Fruit fly (Drosophila melanogaster) whole organism, embryonic: Measurements from ENCODE around the gene CG46397.

Experiments used
- Bteb2 ChIP-seq: fragments of 200-800 bp; sonication (Bioruptor generic); optimal IDR thresholded peaks from 2 replicates; lab custom pipeline; 2016; ENCODE audit warnings: missing biosample characterization, missing genetic modification characterization
- CG10654 ChIP-seq: fragments of 200-800 bp; sonication (Bioruptor generic); optimal IDR thresholded peaks from 2 replicates; lab custom pipeline; 2016; ENCODE audit warnings: missing biosample characterization, missing genetic modification characterization
- CG11398 ChIP-seq: fragments of 200-800 bp; sonication (Bioruptor generic); optimal IDR thresholded peaks from 2 replicates; lab custom pipeline; 2016; ENCODE audit warnings: missing biosample characterization, missing genetic modification characterization
- CG15073 ChIP-seq: fragments of 200-800 bp; sonication (Bioruptor generic); optimal IDR thresholded peaks from 2 replicates; lab custom pipeline; 2016; ENCODE audit warnings: missing biosample characterization, missing genetic modification characterization
- CG1529 ChIP-seq: fragments of 200-800 bp; sonication (Bioruptor generic); optimal IDR thresholded peaks from 3 replicates; lab custom pipeline; 2018; ENCODE audit warnings: missing biosample characterization, missing genetic modification characterization
- CG16779 ChIP-seq: fragments of 200-800 bp; sonication (Bioruptor generic); IDR thresholded peaks from 2 replicates; pipeline ENCODE4 v1.3.6; 2022; ENCODE audit warnings: missing biosample characterization, missing genetic modification characterization
- CG17385 ChIP-seq: fragments of 200-800 bp; sonication (Bioruptor generic); optimal IDR thresholded peaks from 3 replicates; lab custom pipeline; 2018; ENCODE audit warnings: missing biosample characterization, mild to moderate bottlenecking, missing genetic modification characterization
- CG18619 ChIP-seq: fragments of 200-800 bp; sonication (Bioruptor generic); optimal IDR thresholded peaks from 3 replicates; lab custom pipeline; 2017; ENCODE audit warnings: missing biosample characterization, mild to moderate bottlenecking, missing genetic modification characterization
- CG2678 ChIP-seq: fragments of 200-800 bp; sonication (Bioruptor generic); optimal IDR thresholded peaks from 3 replicates; lab custom pipeline; 2019; ENCODE audit warnings: missing biosample characterization, mild to moderate bottlenecking, missing genetic modification characterization, moderate library complexity
- CG32767 ChIP-seq: fragments of 200-800 bp; sonication (Bioruptor generic); IDR thresholded peaks from 2 replicates; pipeline ENCODE4 v1.3.6; 2022; ENCODE audit warnings: missing biosample characterization, missing genetic modification characterization
- CG32772 ChIP-seq: fragments of 200-800 bp; sonication (Bioruptor generic); IDR thresholded peaks from 2 replicates; pipeline ENCODE4 v1.3.6; 2022; ENCODE audit warnings: missing biosample characterization, missing genetic modification characterization
- CG33557 ChIP-seq: fragments of 200-800 bp; sonication (Bioruptor generic); optimal IDR thresholded peaks from 2 replicates; lab custom pipeline; 2019; ENCODE audit warnings: missing biosample characterization, mild to moderate bottlenecking, missing genetic modification characterization, moderate library complexity
- CG4328 ChIP-seq: fragments of 200-800 bp; sonication (Bioruptor generic); optimal IDR thresholded peaks from 3 replicates; lab custom pipeline; 2017; ENCODE audit warnings: missing biosample characterization, missing genetic modification reagents, missing genetic modification characterization
- CG4730 ChIP-seq: fragments of 200-800 bp; sonication (Bioruptor generic); IDR thresholded peaks from 2 replicates; pipeline ENCODE4 v1.3.6; 2022; ENCODE audit warnings: missing biosample characterization, missing genetic modification characterization
- CG6254 ChIP-seq: fragments of 200-800 bp; sonication (Bioruptor generic); optimal IDR thresholded peaks from 3 replicates; lab custom pipeline; 2017; ENCODE audit warnings: mild to moderate bottlenecking, missing biosample characterization, missing genetic modification reagents, missing genetic modification characterization
- CG7928 ChIP-seq: fragments of 200-800 bp; sonication (Bioruptor generic); optimal IDR thresholded peaks from 2 replicates; lab custom pipeline; 2017; ENCODE audit warnings: missing biosample characterization, mild to moderate bottlenecking, missing genetic modification characterization
- CG8281 ChIP-seq: fragments of 200-800 bp; sonication (Bioruptor generic); optimal IDR thresholded peaks from 2 replicates; lab custom pipeline; 2018; ENCODE audit warnings: missing biosample characterization, mild to moderate bottlenecking, missing genetic modification characterization, moderate library complexity
- CHES-1-like ChIP-seq: fragments of 200-800 bp; sonication (Bioruptor generic); optimal IDR thresholded peaks from 2 replicates; lab custom pipeline; 2016; ENCODE audit warnings: missing biosample characterization, missing genetic modification characterization
- CTCF ChIP-seq: fragments of 200-800 bp; sonication (Bioruptor generic); optimal IDR thresholded peaks from 2 replicates; lab custom pipeline; 2017; ENCODE audit warnings: missing biosample characterization, mild to moderate bottlenecking, missing genetic modification characterization, moderate library complexity
- Deaf1 ChIP-seq: fragments of 200-800 bp; optimal IDR thresholded peaks from 3 replicates; lab custom pipeline; 2019; ENCODE audit warnings: missing biosample characterization, mild to moderate bottlenecking, missing genetic modification characterization, moderate library complexity
- Dek ChIP-seq: fragments of 200-800 bp; sonication (Bioruptor generic); optimal IDR thresholded peaks from 3 replicates; lab custom pipeline; 2019; ENCODE audit warnings: missing biosample characterization, mild to moderate bottlenecking, missing genetic modification characterization, moderate library complexity
- E2f1 ChIP-seq: fragments of 200-800 bp; sonication (Bioruptor generic); IDR thresholded peaks from 2 replicates; pipeline ENCODE4 v1.3.6; 2022; ENCODE audit warnings: missing biosample characterization, missing genetic modification characterization
- ERR ChIP-seq: fragments of 200-800 bp; sonication (Bioruptor generic); optimal IDR thresholded peaks from 2 replicates; lab custom pipeline; 2016; ENCODE audit warnings: missing biosample characterization, missing genetic modification characterization
- GATAe ChIP-seq: fragments of 200-800 bp; sonication (Bioruptor generic); conservative IDR thresholded peaks from 2 replicates; pipeline ENCODE4 v1.3.6; 2022; ENCODE audit warnings: missing biosample characterization, missing genetic modification characterization
- HLH3B ChIP-seq: fragments of 200-800 bp; sonication (Bioruptor generic); IDR thresholded peaks from 2 replicates; pipeline ENCODE4 v1.3.6; 2022; ENCODE audit warnings: missing biosample characterization, missing genetic modification characterization
- Hey ChIP-seq: fragments of 200-800 bp; sonication (Bioruptor generic); optimal IDR thresholded peaks from 3 replicates; lab custom pipeline; 2018; ENCODE audit warnings: missing biosample characterization, mild to moderate bottlenecking, missing genetic modification characterization
- HmgZ ChIP-seq: fragments of 200-800 bp; sonication (Bioruptor generic); optimal IDR thresholded peaks from 2 replicates; lab custom pipeline; 2018; ENCODE audit warnings: missing biosample characterization, mild to moderate bottlenecking, missing genetic modification characterization
- Kr ChIP-seq: fragments of 200-800 bp; sonication (Bioruptor generic); optimal IDR thresholded peaks from 2 replicates; lab custom pipeline; 2017; ENCODE audit warnings: missing biosample characterization, mild to moderate bottlenecking, missing genetic modification characterization
- Myb ChIP-seq: fragments of 200-800 bp; sonication (Bioruptor generic); optimal IDR thresholded peaks from 2 replicates; lab custom pipeline; 2016; ENCODE audit warnings: missing biosample characterization, missing genetic modification characterization
- NC2β ChIP-seq: fragments of 200-800 bp; sonication (Bioruptor generic); optimal IDR thresholded peaks from 2 replicates; lab custom pipeline; 2016; ENCODE audit warnings: missing biosample characterization, missing genetic modification characterization
- Side ChIP-seq: fragments of 200-800 bp; sonication (Bioruptor generic); optimal IDR thresholded peaks from 2 replicates; lab custom pipeline; 2016; ENCODE audit warnings: missing biosample characterization, missing genetic modification characterization
- Trl ChIP-seq, 3 experiments: fragments of >200 bp in 2 of 3; fragments of 200-800 bp in 1 of 3; sonication (Bioruptor generic) in 1 of 3; optimal IDR thresholded peaks; 2 replicates in 1 of 3; 3 replicates in 2 of 3; lab custom pipeline; 2016 to 2017; ENCODE audit warnings: missing biosample characterization in 1 of 3, missing genetic modification characterization in 1 of 3
- Vsx1 ChIP-seq: fragments of 200-800 bp; sonication (Bioruptor generic); optimal IDR thresholded peaks from 2 replicates; lab custom pipeline; 2017; ENCODE audit warnings: missing biosample characterization, mild to moderate bottlenecking, missing genetic modification characterization, missing genetic modification reagents
- az2 ChIP-seq: fragments of 200-800 bp; sonication (Bioruptor generic); optimal IDR thresholded peaks from 3 replicates; lab custom pipeline; 2016; ENCODE audit warnings: missing biosample characterization, missing genetic modification characterization
- bcd ChIP-seq: fragments of 200-800 bp; sonication (Bioruptor generic); optimal IDR thresholded peaks from 2 replicates; lab custom pipeline; 2017; ENCODE audit warnings: missing biosample characterization, mild to moderate bottlenecking, missing genetic modification characterization
- bigmax ChIP-seq: fragments of 200-800 bp; sonication (Bioruptor generic); optimal IDR thresholded peaks from 2 replicates; lab custom pipeline; 2018; ENCODE audit warnings: missing biosample characterization, mild to moderate bottlenecking, missing genetic modification characterization
- caup ChIP-seq: fragments of 200-800 bp; sonication (Bioruptor generic); optimal IDR thresholded peaks from 3 replicates; lab custom pipeline; 2017; ENCODE audit warnings: missing biosample characterization, mild to moderate bottlenecking, missing genetic modification characterization, moderate library complexity; ENCODE audit not compliant: severe bottlenecking
- disco-r ChIP-seq: fragments of 200-800 bp; sonication (Bioruptor generic); optimal IDR thresholded peaks from 2 replicates; lab custom pipeline; 2016; ENCODE audit warnings: missing biosample characterization, missing genetic modification characterization
- esg ChIP-seq: fragments of 200-800 bp; sonication (Bioruptor generic); conservative IDR thresholded peaks from 2 replicates; pipeline ENCODE4 v1.3.6; 2022; ENCODE audit warnings: missing biosample characterization, missing genetic modification characterization
- fu2 ChIP-seq: fragments of 200-800 bp; sonication (Bioruptor generic); optimal IDR thresholded peaks from 2 replicates; lab custom pipeline; 2016; ENCODE audit warnings: missing biosample characterization, missing genetic modification characterization
- gfzf ChIP-seq: fragments of 200-800 bp; sonication (Bioruptor generic); optimal IDR thresholded peaks from 2 replicates; lab custom pipeline; 2016; ENCODE audit warnings: missing biosample characterization, mild to moderate bottlenecking, missing genetic modification characterization, moderate library complexity
- gro ChIP-seq: fragments of 200-800 bp; sonication (Bioruptor generic); optimal IDR thresholded peaks from 2 replicates; lab custom pipeline; 2016; ENCODE audit warnings: missing biosample characterization, missing genetic modification characterization
- nom ChIP-seq: fragments of 200-800 bp; sonication (Bioruptor generic); optimal IDR thresholded peaks from 2 replicates; lab custom pipeline; 2017; ENCODE audit warnings: missing biosample characterization, missing genetic modification characterization, mild to moderate bottlenecking, moderate library complexity, missing genetic modification reagents
- org-1 ChIP-seq: fragments of 200-800 bp; sonication (Bioruptor generic); optimal IDR thresholded peaks from 2 replicates; lab custom pipeline; 2017; ENCODE audit warnings: missing biosample characterization, missing genetic modification characterization
- pita ChIP-seq: fragments of 200-800 bp; sonication (Bioruptor generic); optimal IDR thresholded peaks from 2 replicates; lab custom pipeline; 2017; ENCODE audit warnings: missing biosample characterization, mild to moderate bottlenecking, missing genetic modification characterization
- row ChIP-seq: fragments of 200-800 bp; sonication (Bioruptor generic); IDR thresholded peaks from 3 replicates; pipeline ENCODE4 v1.3.6; 2022; ENCODE audit warnings: missing biosample characterization, missing genetic modification characterization
- sd ChIP-seq: fragments of 200-800 bp; sonication (Bioruptor generic); optimal IDR thresholded peaks from 3 replicates; lab custom pipeline; 2018; ENCODE audit warnings: missing biosample characterization, mild to moderate bottlenecking, missing genetic modification characterization, moderate library complexity
- tio ChIP-seq: fragments of 200-800 bp; sonication (Bioruptor generic); optimal IDR thresholded peaks from 2 replicates; lab custom pipeline; 2017; ENCODE audit warnings: missing biosample characterization, missing genetic modification characterization, inconsistent platforms
- twi ChIP-seq: fragments of 200-800 bp; optimal IDR thresholded peaks from 2 replicates; lab custom pipeline; 2019; ENCODE audit warnings: missing biosample characterization, mild to moderate bottlenecking, missing genetic modification characterization, moderate library complexity

Gene CG46397

DNA sequence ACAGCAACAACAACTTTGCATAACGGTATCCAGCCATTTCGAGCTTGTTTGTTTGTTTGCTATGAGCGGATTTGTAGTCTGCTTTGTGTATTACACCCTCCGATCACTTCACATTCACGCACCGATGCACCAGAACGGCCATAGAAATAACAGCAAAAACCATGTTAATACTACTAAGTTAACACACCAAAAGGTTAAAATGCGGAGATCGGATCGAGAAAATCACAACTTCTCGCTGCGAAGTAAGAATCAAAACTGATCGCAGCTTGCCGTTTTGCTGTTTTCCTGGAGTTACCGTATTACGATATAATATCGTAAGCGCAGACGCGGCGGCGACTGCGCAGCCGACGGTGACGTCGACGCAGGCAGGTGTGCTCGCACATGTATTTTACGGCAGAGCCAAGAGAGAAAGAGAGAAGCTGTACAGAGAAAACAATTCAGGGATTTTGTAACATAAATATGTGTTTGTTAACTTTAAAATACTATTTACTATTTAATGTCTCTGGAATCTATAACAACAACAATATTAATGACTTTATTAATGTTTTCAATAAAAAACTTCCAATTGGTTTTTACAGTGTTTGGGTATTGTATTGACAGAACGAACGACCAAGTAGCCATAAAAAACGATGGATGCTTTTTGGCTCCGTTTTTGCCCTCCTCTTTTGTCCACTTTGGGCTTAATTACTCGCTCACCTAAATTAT is 37.7 kb downstream of the CG46397 start, which contains the start of gene CG13101 (continued):
- TF ChIP-seq az2 (GFP tag; lab: Kevin White, UChicago): peak; percentile 93
- peak; percentile 87 for TF ChIP-seq CG8281
- peak; percentile 92 for TF ChIP-seq CG32772 (GFP tag; lab: Robert Waterston, UW)
- peak; percentile 81 for TF ChIP-seq gro (GFP tag; lab: Kevin White, UChicago)
- TF ChIP-seq CHES-1-like (GFP tag; lab: Kevin White, UChicago): peak; percentile 42
- peak; percentile 74 for TF ChIP-seq disco-r (GFP tag; lab: Kevin White, UChicago)
- TF ChIP-seq HLH3B (GFP tag; lab: Robert Waterston, UW): peak; percentile 95
- TF ChIP-seq gfzf (GFP tag; lab: Kevin White, UChicago): no peak
- peak; percentile 91 for TF ChIP-seq HmgZ (tag; lab: Kevin White, UChicago)
- TF ChIP-seq CG1529 (GFP tag; lab: Kevin White, UChicago): peak; percentile 81
- TF ChIP-seq fu2 (GFP tag; lab: Kevin White, UChicago): peak; percentile 63
- peak; percentile 19 for TF ChIP-seq Hey (tag; lab: Kevin White, UChicago)
- TF ChIP-seq Kr (GFP tag; lab: Kevin White, UChicago): no peak
- peak; percentile 96 for TF ChIP-seq row (GFP tag; lab: Robert Waterston, UW)
- TF ChIP-seq esg (GFP tag; lab: Robert Waterston, UW): peak; percentile 92
- peak; percentile 89 for TF ChIP-seq caup (GFP tag; lab: Kevin White, UChicago)
- TF ChIP-seq E2f1: peak; percentile 95
- TF ChIP-seq twi (tag; lab: Kevin White, UChicago): peak; percentile 84
- peak; percentile 84 for TF ChIP-seq CG10654
- peak; percentile 96 for TF ChIP-seq CG2678
- peak; percentile 24 for TF ChIP-seq CG4328 (GFP tag; lab: Kevin White, UChicago)
- TF ChIP-seq Deaf1 (tag; lab: Kevin White, UChicago): peak; percentile 82
- peak; percentile 56 to 62 for TF ChIP-seq Trl (optimal IDR thresholded peaks at IDR 0.05; lab: Kevin White, UChicago)
- TF ChIP-seq Trl (GFP tag; optimal IDR thresholded peaks at IDR 0.05; lab: Kevin White, UChicago): peak; percentile 88
- peak; percentile 88 for TF ChIP-seq CG6254 (GFP tag; lab: Kevin White, UChicago)
- TF ChIP-seq CG32767 (GFP tag; lab: Robert Waterston, UW): peak; percentile 89
- peak; percentile 93 for TF ChIP-seq CG4730 (GFP tag; lab: Robert Waterston, UW)
- peak; percentile 91 for TF ChIP-seq tio (GFP tag; lab: Kevin White, UChicago)
- TF ChIP-seq CG16779: peak; percentile 85; the same call in 1 of the 2 replicates
- peak; percentile 80 for TF ChIP-seq CG33557 (GFP tag; lab: Kevin White, UChicago)
- peak; percentile 77 for TF ChIP-seq Side
- TF ChIP-seq Bteb2: peak; percentile 91
- peak; percentile 87 for TF ChIP-seq CG18619 (GFP tag; lab: Kevin White, UChicago)
- peak; percentile 62 for TF ChIP-seq nom (GFP tag; lab: Kevin White, UChicago)
- TF ChIP-seq Vsx1 (GFP tag; lab: Kevin White, UChicago): peak; percentile 85
- TF ChIP-seq CG15073 (GFP tag; lab: Kevin White, UChicago): peak; percentile 56
- peak; percentile 74 for TF ChIP-seq ERR (GFP tag; lab: Kevin White, UChicago)
- TF ChIP-seq CTCF (GFP tag; lab: Kevin White, UChicago): peak; percentile 50
- peak; percentile 54 for TF ChIP-seq CG11398
- peak; percentile 91 for TF ChIP-seq Dek (tag; lab: Kevin White, UChicago)
- TF ChIP-seq CG7928 (GFP tag; lab: Kevin White, UChicago): peak; percentile 59
- peak; percentile 89 for TF ChIP-seq org-1 (GFP tag; lab: Kevin White, UChicago)
- TF ChIP-seq bcd (GFP tag; lab: Kevin White, UChicago): peak; percentile 92
- TF ChIP-seq NC2β (GFP tag; lab: Kevin White, UChicago): peak; percentile 83
- peak; percentile 48 for TF ChIP-seq Myb (GFP tag; lab: Kevin White, UChicago)
- no peak for TF ChIP-seq pita (GFP tag; lab: Kevin White, UChicago)
- no peak for TF ChIP-seq bigmax (GFP tag; lab: Kevin White, UChicago)
- TF ChIP-seq GATAe (GFP tag; lab: Robert Waterston, UW): peak; percentile 49; the same call in 1 of the 2 replicates
- TF ChIP-seq CG17385 (GFP tag; lab: Kevin White, UChicago): peak; percentile 89
- peak; percentile 84 for TF ChIP-seq sd (tag; lab: Kevin White, UChicago)
